Worm (Caenorhabditis elegans): ENCODE results near the gene T22F3.8.
A peak's percentile ranks its signal among the peaks of the same experiment; 100 is the strongest.
"Not testable (repeated sequence)": the region's sequence is repeated elsewhere in the genome, so short reads cannot be mapped to it uniquely, and the experiment has no call there.

T22F3.8 gene

DNA sequence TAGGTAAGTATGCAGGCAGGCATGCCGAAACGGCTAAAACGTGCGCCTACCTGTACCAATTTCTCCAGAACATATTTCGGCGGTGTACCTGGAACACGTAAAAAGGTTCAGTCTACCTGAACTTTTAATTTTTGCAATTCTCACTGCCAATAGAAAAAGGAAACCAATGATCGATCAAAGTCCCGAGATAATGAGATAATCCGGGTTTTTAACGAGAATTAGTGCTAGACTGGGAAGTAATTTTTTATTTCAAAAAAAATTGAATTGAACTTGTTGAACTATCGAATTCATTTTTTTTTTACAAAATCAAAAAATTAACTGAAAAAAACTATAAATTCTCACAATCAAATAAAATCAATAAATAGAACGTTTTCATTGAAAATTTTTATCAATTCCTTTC, 4.7 kb downstream of the T22F3.8 start, which contains the start of gene T22F3.7:
TSS of gene T22F3.7 (minus strand) at position 101 of the 400 bp plus-strand sequence.
- TF ChIP-seq ztf-28 (GFP tag; IDR thresholded peaks at IDR 0.05), result no peak
- no peak for TF ChIP-seq mcd-1 (GFP tag; IDR thresholded peaks at IDR 0.05)
- TF ChIP-seq lir-1 (GFP tag; conservative IDR thresholded peaks at IDR 0.05), result no peak
- TF ChIP-seq ztf-6 (GFP tag; IDR thresholded peaks at IDR 0.05), result no peak
- no peak for TF ChIP-seq nhr-80 (tag; optimal IDR thresholded peaks at IDR 0.05)
- TF ChIP-seq nhr-90 (tag; optimal IDR thresholded peaks at IDR 0.05), result no peak

DNA sequence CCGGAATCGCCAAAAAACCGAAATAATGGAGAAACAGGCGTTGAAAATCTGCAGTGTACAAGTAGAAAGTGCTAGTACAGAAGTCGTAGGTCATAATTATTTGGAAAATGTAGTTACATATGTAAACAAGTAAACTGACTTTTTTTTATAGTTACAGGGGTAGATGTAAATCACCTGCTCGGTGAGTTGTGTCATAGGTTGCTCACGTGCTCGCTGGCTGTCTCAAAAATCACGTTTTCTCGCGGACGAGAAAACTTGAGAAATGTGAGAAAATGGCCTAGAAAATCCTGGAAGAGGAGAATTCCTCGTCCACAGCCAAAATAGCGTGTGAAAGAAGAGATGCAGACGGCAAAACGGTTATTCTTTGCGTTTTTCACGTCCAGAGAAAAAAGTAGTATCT, 8.2 kb downstream of the T22F3.8 start, which contains the start of gene srh-212:
TSS of gene srh-212 (minus strand) at position 101 of the 400 bp plus-strand sequence.
- TF ChIP-seq die-1 (tag; optimal IDR thresholded peaks at IDR 0.05); F39B2.1 (GFP tag; IDR thresholded peaks at IDR 0.05); nhr-120 (GFP tag; IDR thresholded peaks at IDR 0.05): not testable (repeated sequence)

DNA sequence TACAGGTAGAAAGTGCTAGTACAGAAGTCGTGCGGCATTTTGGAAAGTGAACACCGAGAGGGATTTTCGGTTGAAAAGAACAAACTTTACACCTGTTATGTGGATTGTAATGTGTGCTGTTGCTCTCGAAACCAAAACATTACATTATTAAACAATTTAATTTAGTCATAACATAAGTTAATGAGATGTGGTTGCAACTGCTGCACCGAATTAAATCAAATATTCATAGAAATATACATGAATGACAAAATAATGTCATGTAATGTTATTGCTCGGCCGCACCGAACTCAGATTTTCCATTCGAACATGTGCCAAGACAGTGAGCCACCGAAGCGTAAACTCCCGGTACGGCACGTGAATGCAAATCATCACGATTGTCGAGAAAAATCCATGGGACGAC, 10.3 kb downstream of the T22F3.8 start, which contains the start of gene srh-213:
TSS of gene srh-213 (minus strand) at position 101 of the 400 bp plus-strand sequence.
- TF ChIP-seq ZK185.1 (tag; optimal IDR thresholded peaks at IDR 0.05; ENCODE audit: poor library complexity, severe bottlenecking) (no peak), attf-3 (GFP tag; conservative IDR thresholded peaks at IDR 0.05) (no peak), Y79H2A.3 (GFP tag; conservative IDR thresholded peaks at IDR 0.05) (no peak)

DNA sequence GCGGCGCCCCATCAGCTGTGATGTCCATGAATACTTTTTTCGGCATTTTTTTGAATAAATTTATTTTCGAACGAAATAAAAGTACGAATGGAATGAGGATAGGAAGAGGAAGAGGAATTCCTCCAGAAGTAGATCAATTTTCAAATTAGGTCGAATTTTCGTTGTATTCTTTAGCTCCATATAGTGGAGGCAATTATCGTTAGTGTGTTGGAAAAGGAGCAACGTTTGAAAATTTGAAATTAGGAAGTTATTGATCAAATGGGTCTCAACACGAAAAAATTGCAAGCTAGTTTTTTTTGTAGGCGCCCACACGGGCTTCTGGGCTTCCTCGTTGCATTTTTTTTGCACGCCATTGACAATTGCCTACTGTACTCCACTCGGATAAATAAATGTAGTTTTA, 13.1 kb downstream of the T22F3.8 start, which contains the start of gene T22F3.12:
TSS of gene T22F3.12 (minus strand) at position 101 of the 400 bp plus-strand sequence.
- TF ChIP-seq ztf-6 (GFP tag; IDR thresholded peaks at IDR 0.05) (no peak), ccch-3 (GFP tag; optimal IDR thresholded peaks at IDR 0.05) (no peak), Y56A3A.18 (GFP tag; IDR thresholded peaks at IDR 0.05) (no peak), ceh-100 (GFP tag; IDR thresholded peaks at IDR 0.05) (no peak), hsf-1 (GFP tag; IDR thresholded peaks at IDR 0.05) (no peak), F23B12.7 (tag; optimal IDR thresholded peaks at IDR 0.05; ENCODE audit: insufficient read depth) (no peak), attf-3 (GFP tag; conservative IDR thresholded peaks at IDR 0.05) (no peak), ZK185.1 (tag; optimal IDR thresholded peaks at IDR 0.05; ENCODE audit: poor library complexity, severe bottlenecking) (no peak), cebp-2 (GFP tag; IDR thresholded peaks at IDR 0.05) (no peak), lin-35 (GFP tag; optimal IDR thresholded peaks at IDR 0.05) (no peak), D2030.7 (GFP tag; IDR thresholded peaks at IDR 0.05) (no peak), nfyb-1 (GFP tag; IDR thresholded peaks at IDR 0.05) (no peak), nhr-120 (GFP tag; IDR thresholded peaks at IDR 0.05) (no peak)

DNA sequence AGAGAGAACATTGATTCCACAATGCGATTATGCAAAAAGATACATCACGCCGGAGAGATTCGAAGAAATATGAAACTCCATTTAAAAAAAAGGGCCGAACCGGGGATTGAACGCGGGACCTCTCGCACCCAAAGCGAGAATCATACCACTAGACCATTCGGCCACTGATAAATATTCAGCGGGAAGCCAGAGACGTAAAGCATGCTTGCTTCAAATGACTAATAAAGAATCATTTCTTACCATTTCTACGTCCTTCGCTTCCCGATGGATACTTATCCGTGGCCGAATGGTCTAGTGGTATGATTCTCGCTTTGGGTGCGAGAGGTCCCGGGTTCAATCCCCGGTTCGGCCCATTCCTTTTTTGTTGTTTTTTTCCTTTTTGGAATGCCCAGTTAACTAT, 17.0 kb downstream of the T22F3.8 start:
- TF ChIP-seq C17E4.6 (GFP tag; IDR thresholded peaks at IDR 0.05) (0 out of 2 replicates have a peak, but pooled peaks have one; percentile 38), madf-6 (GFP tag; IDR thresholded peaks at IDR 0.05) (peak; percentile 37; the same call in 1 of the 2 replicates), ceh-40 (GFP tag; IDR thresholded peaks at IDR 0.05) (0 out of 2 replicates have a peak, but pooled peaks have one; percentile 62), let-607 (tag; optimal IDR thresholded peaks at IDR 0.05) (no peak), bed-1 (GFP tag; IDR thresholded peaks at IDR 0.05) (no peak), akir-1 (GFP tag; optimal IDR thresholded peaks at IDR 0.05) (no peak), Y56A3A.18 (GFP tag; IDR thresholded peaks at IDR 0.05) (0 out of 2 replicates have a peak, but pooled peaks have one; percentile 20), ztf-6 (GFP tag; IDR thresholded peaks at IDR 0.05) (no peak), B0261.1 (tag; optimal IDR thresholded peaks at IDR 0.05) (peak; percentile 65), tbp1 (GFP tag; optimal IDR thresholded peaks at IDR 0.05) (peak; percentile 86), F39B2.1 (GFP tag; IDR thresholded peaks at IDR 0.05) (no peak), cebp-2 (GFP tag; IDR thresholded peaks at IDR 0.05) (0 out of 2 replicates have a peak, but pooled peaks have one; percentile 10), hsf-1 (GFP tag; IDR thresholded peaks at IDR 0.05) (no peak), rpc-1 (optimal IDR thresholded peaks at IDR 0.05) (peak; percentile 60), rpc-1 (tag; optimal IDR thresholded peaks at IDR 0.05) (peak; percentile 75), snpc-1.3 (tag; optimal IDR thresholded peaks at IDR 0.05; ENCODE audit: insufficient read depth) (peak; percentile 10), ekl-4 (GFP tag; IDR thresholded peaks at IDR 0.05) (no peak), D2030.7 (GFP tag; IDR thresholded peaks at IDR 0.05) (peak; percentile 62), unc-130 (GFP tag; optimal IDR thresholded peaks at IDR 0.05) (no peak), F33H1.4 (GFP tag; IDR thresholded peaks at IDR 0.05) (0 out of 2 replicates have a peak, but pooled peaks have one; percentile 15), lin-54 (GFP tag; optimal IDR thresholded peaks at IDR 0.05) (peak; percentile 10), hmg-1.2 (GFP tag; IDR thresholded peaks at IDR 0.05) (peak; percentile 35; the same call in 1 of the 2 replicates), ZK185.1 (tag; optimal IDR thresholded peaks at IDR 0.05; ENCODE audit: poor library complexity, severe bottlenecking) (peak; percentile 5), lin-26 (GFP tag; IDR thresholded peaks at IDR 0.05) (peak; percentile 87), madf-8 (GFP tag; conservative IDR thresholded peaks at IDR 0.05) (0 out of 2 replicates have a peak, but pooled peaks have one; percentile 5)

Measured in whole organism, young adult.